Fruit fly (Drosophila melanogaster): ENCODE measurements around the gene Pcyt2.

DNA sequence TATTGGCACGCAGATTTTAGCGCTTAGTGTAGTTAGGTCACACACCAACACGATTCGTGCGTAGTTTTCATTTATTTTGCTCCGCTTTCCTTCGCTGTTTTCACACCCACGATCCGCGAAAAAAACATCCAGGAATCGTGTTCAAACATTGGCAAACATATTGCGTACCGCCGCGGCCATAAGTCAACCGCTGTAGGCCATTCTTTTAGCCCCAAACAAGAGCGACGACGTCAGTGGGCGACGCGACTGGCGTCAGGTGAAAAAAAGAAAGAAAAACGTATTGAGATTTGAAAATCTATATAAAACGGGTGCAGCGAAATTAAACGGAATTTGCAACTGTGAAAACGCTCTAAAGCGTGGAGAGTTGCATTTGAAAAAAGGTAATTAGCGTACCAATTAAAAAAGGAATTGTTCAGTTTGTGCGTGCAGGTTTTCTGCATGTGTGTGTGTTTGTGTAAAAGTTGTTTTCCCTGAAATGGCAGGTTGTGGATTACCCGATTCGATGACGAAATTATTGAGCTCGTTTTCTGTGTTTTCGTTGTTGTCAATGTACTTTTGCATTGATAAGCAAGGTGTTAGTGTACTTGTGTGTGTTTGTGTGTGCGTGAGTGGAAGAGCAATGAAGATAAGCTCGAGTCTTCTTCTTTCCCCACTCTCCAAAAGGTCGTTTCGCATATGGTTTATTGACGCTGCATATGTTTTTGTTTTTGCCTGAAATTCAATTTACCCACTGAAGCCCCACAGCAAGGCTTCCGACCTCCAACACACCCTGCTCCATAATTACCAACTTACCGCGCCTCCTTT, 16.1 kb downstream of the Pcyt2 start, which contains the start of gene Tmep:
- no peak for TF ChIP-seq pan (optimal IDR thresholded peaks at IDR 0.05)
- TF ChIP-seq psq (optimal IDR thresholded peaks at IDR 0.05): no peak
- no peak for TF ChIP-seq CG8478 (optimal IDR thresholded peaks at IDR 0.05)
- no peak for TF ChIP-seq EcR (GFP tag; optimal IDR thresholded peaks at IDR 0.05)

Measured in whole organism.